Worm (Caenorhabditis elegans): ENCODE results near the gene ucr-2.3.
A peak's percentile ranks its signal among the peaks of the same experiment; 100 is the strongest.

The ucr-2.3 gene

ce11 chrIII:900134-900533 lies 20.5 kb downstream of the ucr-2.3 start:
- TF ChIP-seq nhr-237 (tag; optimal IDR thresholded peaks at IDR 0.05) = no peak
- no peak for TF ChIP-seq unc-39 (tag; optimal IDR thresholded peaks at IDR 0.05)
- TF ChIP-seq ham-2 (GFP tag; optimal IDR thresholded peaks at IDR 0.05) = no peak
- TF ChIP-seq mls-2 (tag; optimal IDR thresholded peaks at IDR 0.05) = no peak
- TF ChIP-seq snpc-4 (tag; optimal IDR thresholded peaks at IDR 0.05) = no peak
- no peak for TF ChIP-seq ceh-39 (tag; optimal IDR thresholded peaks at IDR 0.05)
- TF ChIP-seq zip-8 (tag; optimal IDR thresholded peaks at IDR 0.05) = no peak
- no peak for TF ChIP-seq blmp-1 (tag; optimal IDR thresholded peaks at IDR 0.05)
- no peak for TF ChIP-seq unc-62 (GFP tag; optimal IDR thresholded peaks at IDR 0.05)
- TF ChIP-seq mab-5 (tag; optimal IDR thresholded peaks at IDR 0.05) = no peak
- TF ChIP-seq nhr-76 (tag; optimal IDR thresholded peaks at IDR 0.05) = no peak

ce11 chrIII:901148-901547 lies 21.5 kb downstream of the ucr-2.3 start, which contains the start of gene sucl-2:
sucl-2 (minus strand) TSS chrIII:901412.
- TF ChIP-seq elt-3 (tag; optimal IDR thresholded peaks at IDR 0.05) (no peak), unc-120 (tag; optimal IDR thresholded peaks at IDR 0.05; ENCODE audit: poor library complexity, severe bottlenecking) (no peak), ces-1 (GFP tag; optimal IDR thresholded peaks at IDR 0.05) (no peak), ham-2 (GFP tag; optimal IDR thresholded peaks at IDR 0.05) (no peak), ceh-39 (tag; optimal IDR thresholded peaks at IDR 0.05) (no peak), cnd-1 (tag; optimal IDR thresholded peaks at IDR 0.05) (no peak), lin-13 (tag; optimal IDR thresholded peaks at IDR 0.05) (no peak)

ce11 chrIII:901600-902250 lies 22.1 kb downstream of the ucr-2.3 start:
- TF ChIP-seq unc-120 (tag; optimal IDR thresholded peaks at IDR 0.05; ENCODE audit: poor library complexity, severe bottlenecking) (no peak), drap-1 (GFP tag; optimal IDR thresholded peaks at IDR 0.05) (no peak), pha-4 (tag; optimal IDR thresholded peaks at IDR 0.05) (no peak), tbx-8 (GFP tag; optimal IDR thresholded peaks at IDR 0.05) (no peak), mep-1 (tag; optimal IDR thresholded peaks at IDR 0.05) (no peak), blmp-1 (tag; optimal IDR thresholded peaks at IDR 0.05) (no peak), nhr-237 (tag; optimal IDR thresholded peaks at IDR 0.05) (no peak), lsy-2 (tag; optimal IDR thresholded peaks at IDR 0.05) (no peak), flh-1 (GFP tag; optimal IDR thresholded peaks at IDR 0.05) (no peak), elt-3 (tag; optimal IDR thresholded peaks at IDR 0.05) (no peak), zip-8 (tag; optimal IDR thresholded peaks at IDR 0.05) (no peak), nhr-12 (tag; optimal IDR thresholded peaks at IDR 0.05) (no peak), nhr-76 (tag; optimal IDR thresholded peaks at IDR 0.05) (no peak), mab-5 (tag; optimal IDR thresholded peaks at IDR 0.05) (no peak), snpc-4 (tag; optimal IDR thresholded peaks at IDR 0.05) (no peak), ceh-39 (tag; optimal IDR thresholded peaks at IDR 0.05) (no peak), cnd-1 (tag; optimal IDR thresholded peaks at IDR 0.05) (no peak), nhr-2 (tag; optimal IDR thresholded peaks at IDR 0.05) (no peak), unc-39 (tag; optimal IDR thresholded peaks at IDR 0.05) (no peak)

ce11 chrIII:907311-907710 lies 27.7 kb downstream of the ucr-2.3 start, which contains the start of gene F23H11.4:
F23H11.4 (minus strand) TSS chrIII:907539.
- TF ChIP-seq lin-13 (tag; optimal IDR thresholded peaks at IDR 0.05) (no peak), nhr-237 (tag; optimal IDR thresholded peaks at IDR 0.05) (no peak), unc-62 (GFP tag; optimal IDR thresholded peaks at IDR 0.05) (no peak), pha-4 (tag; optimal IDR thresholded peaks at IDR 0.05) (no peak), M03D4.4 (tag; optimal IDR thresholded peaks at IDR 0.05) (no peak), lin-32 (GFP tag; optimal IDR thresholded peaks at IDR 0.05) (no peak), sem-2 (GFP tag; optimal IDR thresholded peaks at IDR 0.05) (no peak), bed-3 (GFP tag; optimal IDR thresholded peaks at IDR 0.05) (no peak), nhr-76 (tag; optimal IDR thresholded peaks at IDR 0.05) (no peak), cnd-1 (tag; optimal IDR thresholded peaks at IDR 0.05) (no peak), unc-120 (tag; optimal IDR thresholded peaks at IDR 0.05; ENCODE audit: poor library complexity, severe bottlenecking) (no peak), unc-39 (tag; optimal IDR thresholded peaks at IDR 0.05) (no peak), elt-1 (tag; optimal IDR thresholded peaks at IDR 0.05; ENCODE audit: borderline replicate concordance, insufficient read depth) (no peak), ztf-11 (tag; optimal IDR thresholded peaks at IDR 0.05) (no peak), zip-8 (tag; optimal IDR thresholded peaks at IDR 0.05) (no peak), ceh-39 (tag; optimal IDR thresholded peaks at IDR 0.05) (no peak), drap-1 (GFP tag; optimal IDR thresholded peaks at IDR 0.05) (no peak), blmp-1 (tag; optimal IDR thresholded peaks at IDR 0.05) (no peak), ham-2 (GFP tag; optimal IDR thresholded peaks at IDR 0.05) (no peak)

ce11 chrIII:907990-908389 lies 28.3 kb downstream of the ucr-2.3 start:
- TF ChIP-seq M03D4.4 (tag; optimal IDR thresholded peaks at IDR 0.05) (no peak), pha-4 (tag; optimal IDR thresholded peaks at IDR 0.05) (peak; percentile 60), nhr-237 (tag; optimal IDR thresholded peaks at IDR 0.05) (peak; percentile 24), mep-1 (tag; optimal IDR thresholded peaks at IDR 0.05) (no peak), ces-1 (GFP tag; optimal IDR thresholded peaks at IDR 0.05) (no peak)

Measured in whole organism, mixed stage, embryonic.